Fruit fly (Drosophila melanogaster) whole organism, embryonic: Measurements from ENCODE around the gene CG43064.

ENCODE experiments used
- CG10366 ChIP-seq: fragments of 200-800 bp; sonication (Bioruptor generic); IDR thresholded peaks from 2 replicates; pipeline ENCODE4 v1.3.6; 2022; ENCODE audit warnings: missing biosample characterization, missing genetic modification characterization
- CG12071 ChIP-seq: fragments of 200-800 bp; sonication (Bioruptor generic); optimal IDR thresholded peaks from 3 replicates; lab custom pipeline; 2018; ENCODE audit warnings: missing biosample characterization, mild to moderate bottlenecking, missing genetic modification characterization
- CG12299 ChIP-seq: fragments of 200-800 bp; sonication (Bioruptor generic); optimal IDR thresholded peaks from 2 replicates; lab custom pipeline; 2018; ENCODE audit warnings: missing biosample characterization, mild to moderate bottlenecking, missing genetic modification characterization
- CG13287 ChIP-seq: fragments of 200-800 bp; sonication (Bioruptor generic); IDR thresholded peaks from 2 replicates; pipeline ENCODE4 v1.3.6; 2022; ENCODE audit warnings: missing biosample characterization, missing genetic modification characterization; ENCODE audit not compliant: partially characterized antibody
- CG13424 ChIP-seq: fragments of 200-800 bp; sonication (Bioruptor generic); optimal IDR thresholded peaks from 2 replicates; lab custom pipeline; 2019; ENCODE audit warnings: missing biosample characterization, mild to moderate bottlenecking, missing genetic modification characterization, moderate library complexity
- CG14710 ChIP-seq: fragments of 200-800 bp; sonication (Bioruptor generic); optimal IDR thresholded peaks from 3 replicates; lab custom pipeline; 2019; ENCODE audit warnings: missing biosample characterization, mild to moderate bottlenecking, missing genetic modification characterization, moderate library complexity
- CG1647 ChIP-seq: fragments of 200-800 bp; sonication (Bioruptor generic); optimal IDR thresholded peaks from 3 replicates; lab custom pipeline; 2016; ENCODE audit warnings: missing biosample characterization, missing genetic modification characterization
- CG18476 ChIP-seq: fragments of 200-800 bp; sonication (Bioruptor generic); optimal IDR thresholded peaks from 2 replicates; lab custom pipeline; 2016; ENCODE audit warnings: missing biosample characterization, mild to moderate bottlenecking, missing genetic modification characterization
- CG18764 ChIP-seq: fragments of 200-800 bp; sonication (Bioruptor generic); optimal IDR thresholded peaks from 3 replicates; lab custom pipeline; 2016; ENCODE audit warnings: missing biosample characterization, missing genetic modification characterization
- CG4360 ChIP-seq: fragments of 200-800 bp; sonication (Bioruptor generic); IDR thresholded peaks from 2 replicates; pipeline ENCODE4 v1.3.6; 2022; ENCODE audit warnings: missing biosample characterization, missing genetic modification characterization
- CG6765 ChIP-seq: fragments of 200-800 bp; sonication (Bioruptor generic); optimal IDR thresholded peaks from 3 replicates; lab custom pipeline; 2017; ENCODE audit warnings: missing biosample characterization, mild to moderate bottlenecking, missing genetic modification characterization
- CG8944 ChIP-seq: fragments of 200-800 bp; sonication (Bioruptor generic); optimal IDR thresholded peaks from 3 replicates; lab custom pipeline; 2016; ENCODE audit warnings: missing biosample characterization, missing genetic modification characterization
- Dbx ChIP-seq: fragments of 200-800 bp; sonication (Bioruptor generic); IDR thresholded peaks from 3 replicates; pipeline ENCODE4 v1.3.6; 2022; ENCODE audit warnings: missing biosample characterization, missing genetic modification characterization
- HLHmδ ChIP-seq: fragments of 200-800 bp; sonication (Bioruptor generic); optimal IDR thresholded peaks from 2 replicates; lab custom pipeline; 2018; ENCODE audit warnings: missing biosample characterization, mild to moderate bottlenecking, missing genetic modification characterization, moderate library complexity
- Hmx ChIP-seq: fragments of 200-800 bp; sonication (Bioruptor generic); optimal IDR thresholded peaks from 2 replicates; lab custom pipeline; 2016; ENCODE audit warnings: missing biosample characterization, missing genetic modification characterization
- Hsf ChIP-seq: fragments of 200-800 bp; sonication (Bioruptor generic); optimal IDR thresholded peaks from 3 replicates; lab custom pipeline; 2016; ENCODE audit warnings: missing biosample characterization, missing genetic modification characterization
- MESR4 ChIP-seq: fragments of 200-800 bp; sonication (Bioruptor generic); optimal IDR thresholded peaks from 2 replicates; lab custom pipeline; 2018; ENCODE audit warnings: missing biosample characterization, mild to moderate bottlenecking, missing genetic modification characterization, moderate library complexity
- MTF-1 ChIP-seq: fragments of 200-800 bp; sonication (Bioruptor generic); optimal IDR thresholded peaks from 2 replicates; lab custom pipeline; 2018; ENCODE audit warnings: missing biosample characterization, mild to moderate bottlenecking, missing genetic modification characterization, borderline replicate concordance
- Mad ChIP-seq: fragments of 200-800 bp; sonication (Bioruptor generic); optimal IDR thresholded peaks from 2 replicates; lab custom pipeline; 2016; ENCODE audit warnings: missing biosample characterization, missing genetic modification characterization
- Med ChIP-seq: fragments of 200-800 bp; sonication (Bioruptor generic); peaks from one replicate; lab custom pipeline; 2016; ENCODE audit warnings: missing biosample characterization, missing genetic modification characterization, mild to moderate bottlenecking, inconsistent platforms, moderate library complexity
- Six4 ChIP-seq: fragments of 200-800 bp; sonication (Bioruptor generic); optimal IDR thresholded peaks from 2 replicates; lab custom pipeline; 2016; ENCODE audit warnings: missing biosample characterization, missing genetic modification characterization
- Sox102F ChIP-seq: fragments of 200-800 bp; sonication (Bioruptor generic); optimal IDR thresholded peaks from 2 replicates; lab custom pipeline; 2018; ENCODE audit warnings: missing biosample characterization, mild to moderate bottlenecking, missing genetic modification characterization, moderate library complexity
- Ssrp ChIP-seq: fragments of 200-800 bp; sonication (Bioruptor generic); optimal IDR thresholded peaks from 2 replicates; lab custom pipeline; 2018; ENCODE audit warnings: missing biosample characterization, mild to moderate bottlenecking, missing genetic modification characterization, moderate library complexity
- Xrp1 ChIP-seq: fragments of 200-800 bp; sonication (Bioruptor generic); IDR thresholded peaks from 2 replicates; pipeline ENCODE4 v1.3.6; 2022; ENCODE audit warnings: missing biosample characterization, missing genetic modification characterization
- YL-1 ChIP-seq: fragments of 200-800 bp; sonication (Bioruptor generic); optimal IDR thresholded peaks from 3 replicates; lab custom pipeline; 2017; ENCODE audit warnings: missing biosample characterization, mild to moderate bottlenecking, missing genetic modification characterization
- ac ChIP-seq: fragments of 200-800 bp; sonication (Bioruptor generic); optimal IDR thresholded peaks from 3 replicates; lab custom pipeline; 2017; ENCODE audit warnings: missing biosample characterization, mild to moderate bottlenecking, missing genetic modification characterization
- cad ChIP-seq: fragments of >200 bp; optimal IDR thresholded peaks from 2 replicates; lab custom pipeline; 2017; ENCODE audit warnings: missing biosample characterization, missing genetic modification characterization
- chm ChIP-seq: fragments of 200-800 bp; sonication (Bioruptor generic); IDR thresholded peaks from 2 replicates; pipeline ENCODE4 v1.3.6; 2022; ENCODE audit warnings: missing biosample characterization, missing genetic modification characterization
- crc ChIP-seq: fragments of 200-800 bp; sonication (Bioruptor generic); optimal IDR thresholded peaks from 2 replicates; lab custom pipeline; 2016; ENCODE audit warnings: missing biosample characterization, missing genetic modification characterization
- crol ChIP-seq: fragments of 200-800 bp; sonication (Bioruptor generic); IDR thresholded peaks from 2 replicates; pipeline ENCODE4 v1.3.6; 2022; ENCODE audit warnings: missing biosample characterization, missing genetic modification characterization
- cwo ChIP-seq: fragments of 200-800 bp; sonication (Bioruptor generic); optimal IDR thresholded peaks from 3 replicates; lab custom pipeline; 2017; ENCODE audit warnings: missing biosample characterization, missing genetic modification characterization, mild to moderate bottlenecking, moderate library complexity, missing genetic modification reagents
- dm ChIP-seq: fragments of 200-800 bp; sonication (Bioruptor generic); optimal IDR thresholded peaks from 3 replicates; lab custom pipeline; 2016; ENCODE audit warnings: missing biosample characterization, missing genetic modification characterization
- dmrt99B ChIP-seq: fragments of 200-800 bp; sonication (Bioruptor generic); optimal IDR thresholded peaks from 2 replicates; lab custom pipeline; 2018; ENCODE audit warnings: missing biosample characterization, mild to moderate bottlenecking, missing genetic modification characterization, moderate library complexity
- grau ChIP-seq: fragments of 200-800 bp; optimal IDR thresholded peaks from 3 replicates; lab custom pipeline; 2019; ENCODE audit warnings: missing biosample characterization, mild to moderate bottlenecking, missing genetic modification characterization, moderate library complexity
- h ChIP-seq: fragments of >200 bp; optimal IDR thresholded peaks from 2 replicates; lab custom pipeline; 2017
- kay ChIP-seq: fragments of 200-800 bp; sonication (Bioruptor generic); optimal IDR thresholded peaks from 2 replicates; lab custom pipeline; 2016; ENCODE audit warnings: missing biosample characterization, missing genetic modification characterization
- nerfin-1 ChIP-seq: fragments of 200-800 bp; sonication (Bioruptor generic); optimal IDR thresholded peaks from 3 replicates; lab custom pipeline; 2019; ENCODE audit warnings: missing biosample characterization, mild to moderate bottlenecking, missing genetic modification characterization, moderate library complexity
- onecut ChIP-seq: fragments of 200-800 bp; sonication (Bioruptor generic); IDR thresholded peaks from 2 replicates; pipeline ENCODE4 v1.3.6; 2022; ENCODE audit warnings: missing biosample characterization, missing genetic modification characterization
- pros ChIP-seq: fragments of 200-800 bp; sonication (Bioruptor generic); optimal IDR thresholded peaks from 3 replicates; lab custom pipeline; 2019; ENCODE audit warnings: missing biosample characterization, mild to moderate bottlenecking, missing genetic modification characterization, moderate library complexity
- sens ChIP-seq: fragments of 200-800 bp; sonication (Bioruptor generic); peaks from one replicate; lab custom pipeline; 2016; ENCODE audit warnings: missing biosample characterization, missing genetic modification characterization
- slou ChIP-seq: fragments of 200-800 bp; sonication (Bioruptor generic); optimal IDR thresholded peaks from 3 replicates; lab custom pipeline; 2016; ENCODE audit warnings: missing biosample characterization, missing genetic modification characterization
- sqz ChIP-seq: fragments of 200-800 bp; sonication (Bioruptor generic); optimal IDR thresholded peaks from 3 replicates; lab custom pipeline; 2018; ENCODE audit warnings: missing biosample characterization, mild to moderate bottlenecking, missing genetic modification characterization
- tll ChIP-seq, 2 experiments: fragments of 200-800 bp in 1 of 2; fragments of >200 bp in 1 of 2; sonication (Bioruptor generic) in 1 of 2; optimal IDR thresholded peaks; 2 replicates each; lab custom pipeline; 2017 to 2019; ENCODE audit warnings: missing biosample characterization in 2 of 2, missing genetic modification characterization in 2 of 2, mild to moderate bottlenecking in 1 of 2, moderate library complexity in 1 of 2
- ttk ChIP-seq: fragments of 200-800 bp; sonication (Bioruptor generic); IDR thresholded peaks from 2 replicates; pipeline ENCODE4 v2.1.2; 2022; ENCODE audit warnings: missing biosample characterization, missing genetic modification characterization
- twi ChIP-seq: fragments of 200-800 bp; optimal IDR thresholded peaks from 2 replicates; lab custom pipeline; 2019; ENCODE audit warnings: missing biosample characterization, mild to moderate bottlenecking, missing genetic modification characterization, moderate library complexity
- vvl ChIP-seq: fragments of 200-800 bp; sonication (Bioruptor generic); IDR thresholded peaks from 2 replicates; pipeline ENCODE4 v1.3.6; 2022; ENCODE audit warnings: missing biosample characterization, missing genetic modification characterization
- zen ChIP-seq: fragments of 200-800 bp; sonication (Bioruptor generic); optimal IDR thresholded peaks from 3 replicates; lab custom pipeline; 2018; ENCODE audit warnings: missing biosample characterization, mild to moderate bottlenecking, missing genetic modification characterization, moderate library complexity
- zfh1 ChIP-seq: fragments of 200-800 bp; sonication (Bioruptor generic); IDR thresholded peaks from 3 replicates; pipeline ENCODE4 v1.3.6; 2022; ENCODE audit warnings: missing biosample characterization, missing genetic modification characterization

Gene CG43064

dm6 chr3L:11832360-11833295 lies 3.9 kb downstream of the CG43064 start (continued):
- TF ChIP-seq Med (GFP tag; lab: Kevin White, UChicago) = peak; percentile 73
- no peak for TF ChIP-seq cwo (GFP tag; lab: Kevin White, UChicago)
- TF ChIP-seq CG13287 (GFP tag; lab: Robert Waterston, UW) = no peak
- peak; percentile 32; the same call in 1 of the 2 replicates for TF ChIP-seq ttk (GFP tag; lab: Robert Waterston, UW)
- TF ChIP-seq Dbx = no peak
- no peak for TF ChIP-seq kay (GFP tag; lab: Kevin White, UChicago)
- peak; percentile 19 for TF ChIP-seq sens (GFP tag; lab: Kevin White, UChicago)
- TF ChIP-seq ac (GFP tag; lab: Kevin White, UChicago) = peak; percentile 12
- TF ChIP-seq crol (GFP tag; lab: Robert Waterston, UW) = peak; percentile 71; the same call in 1 of the 2 replicates
- no peak for TF ChIP-seq CG18476 (GFP tag; lab: Kevin White, UChicago)
- TF ChIP-seq tll (GFP tag; optimal IDR thresholded peaks at IDR 0.05; lab: Kevin White, UChicago) = no peak
- no peak for TF ChIP-seq Hsf (GFP tag; lab: Kevin White, UChicago)
- no peak for TF ChIP-seq CG8944 (GFP tag; lab: Kevin White, UChicago)

- TF ChIP-seq onecut = no peak
- no peak for TF ChIP-seq ac (GFP tag; lab: Kevin White, UChicago)
- no peak for TF ChIP-seq grau (tag; lab: Kevin White, UChicago)
- TF ChIP-seq Med (GFP tag; lab: Kevin White, UChicago) = peak; percentile 6
- TF ChIP-seq CG12299 (tag; lab: Kevin White, UChicago) = no peak
- TF ChIP-seq dm = no peak
- TF ChIP-seq slou (GFP tag; lab: Kevin White, UChicago) = no peak
- no peak for TF ChIP-seq Six4 (GFP tag; lab: Kevin White, UChicago)
- no peak for TF ChIP-seq CG12071 (GFP tag; lab: Kevin White, UChicago)
- TF ChIP-seq h (lab: Kevin White, UChicago) = no peak
- TF ChIP-seq Mad = no peak
- TF ChIP-seq HLHmδ (GFP tag; lab: Kevin White, UChicago) = no peak
- TF ChIP-seq Ssrp (tag; lab: Kevin White, UChicago) = no peak
- TF ChIP-seq YL-1 = no peak
- no peak for TF ChIP-seq crol (GFP tag; lab: Robert Waterston, UW)
- no peak for TF ChIP-seq MESR4
- TF ChIP-seq CG4360 (GFP tag; lab: Robert Waterston, UW) = peak; percentile 57
- TF ChIP-seq zen (tag; lab: Kevin White, UChicago) = no peak
- no peak for TF ChIP-seq CG14710 (tag; lab: Kevin White, UChicago)
- TF ChIP-seq CG13424 = no peak
- peak in 1 of 2 experiments; percentile 71 for TF ChIP-seq tll (GFP tag; optimal IDR thresholded peaks at IDR 0.05; lab: Kevin White, UChicago)
- TF ChIP-seq CG1647 (GFP tag; lab: Kevin White, UChicago) = no peak
- no peak for TF ChIP-seq CG18764
- TF ChIP-seq Hmx (GFP tag; lab: Kevin White, UChicago) = no peak
- TF ChIP-seq vvl (GFP tag; lab: Robert Waterston, UW) = no peak
- no peak for TF ChIP-seq chm (GFP tag; lab: Robert Waterston, UW)
- no peak for TF ChIP-seq sqz (GFP tag; lab: Kevin White, UChicago)
- TF ChIP-seq pros (GFP tag; lab: Kevin White, UChicago) = peak; percentile 58
- no peak for TF ChIP-seq CG10366
- no peak for TF ChIP-seq dmrt99B
- no peak for TF ChIP-seq crc (GFP tag; lab: Kevin White, UChicago)
- TF ChIP-seq zfh1 = no peak
- no peak for TF ChIP-seq cad (GFP tag; lab: Kevin White, UChicago)
- TF ChIP-seq twi (tag; lab: Kevin White, UChicago) = peak; percentile 85
- no peak for TF ChIP-seq Xrp1
- no peak for TF ChIP-seq MTF-1
- peak; percentile 15 for TF ChIP-seq nerfin-1
- TF ChIP-seq CG6765 (GFP tag; lab: Kevin White, UChicago) = no peak
- TF ChIP-seq Sox102F (GFP tag; lab: Kevin White, UChicago) = no peak
These were observed 5.3 kb downstream of the CG43064 start for dm6 chr3L:11831199-11831598.
